Fruit fly (Drosophila melanogaster) whole organism, embryonic: Measurements from ENCODE around the gene nxf2.

Source experiments
- Asciz ChIP-seq: fragments of 200-800 bp; sonication (Bioruptor generic); optimal IDR thresholded peaks from 2 replicates; lab custom pipeline; 2017; ENCODE audit warnings: missing biosample characterization, mild to moderate bottlenecking, missing genetic modification characterization, missing genetic modification reagents
- Bdp1 ChIP-seq: fragments of 200-800 bp; sonication (Bioruptor generic); optimal IDR thresholded peaks from 3 replicates; lab custom pipeline; 2016; ENCODE audit warnings: missing biosample characterization, missing genetic modification characterization
- CG10209 ChIP-seq: fragments of 200-800 bp; sonication (Bioruptor generic); optimal IDR thresholded peaks from 3 replicates; lab custom pipeline; 2017; ENCODE audit warnings: missing biosample characterization, mild to moderate bottlenecking, missing genetic modification characterization, missing genetic modification reagents
- CG1024 ChIP-seq: fragments of 200-800 bp; sonication (Bioruptor generic); IDR thresholded peaks from 2 replicates; pipeline ENCODE4 v1.3.6; 2022; ENCODE audit warnings: missing biosample characterization, missing genetic modification characterization
- CG10431 ChIP-seq: fragments of 200-800 bp; sonication (Bioruptor generic); optimal IDR thresholded peaks from 3 replicates; lab custom pipeline; 2018; ENCODE audit warnings: missing biosample characterization, mild to moderate bottlenecking, missing genetic modification characterization
- CG10979 ChIP-seq: fragments of 200-800 bp; sonication (Bioruptor generic); optimal IDR thresholded peaks from 2 replicates; lab custom pipeline; 2018; ENCODE audit warnings: missing biosample characterization, mild to moderate bottlenecking, missing genetic modification characterization, moderate library complexity
- CG12236 ChIP-seq: fragments of 200-800 bp; sonication (Bioruptor generic); optimal IDR thresholded peaks from 2 replicates; lab custom pipeline; 2016; ENCODE audit warnings: missing biosample characterization, missing genetic modification characterization
- CG12744 ChIP-seq: fragments of 200-800 bp; sonication (Bioruptor generic); optimal IDR thresholded peaks from 2 replicates; lab custom pipeline; 2016; ENCODE audit warnings: missing biosample characterization, missing genetic modification characterization
- CG18619 ChIP-seq: fragments of 200-800 bp; sonication (Bioruptor generic); optimal IDR thresholded peaks from 3 replicates; lab custom pipeline; 2017; ENCODE audit warnings: missing biosample characterization, mild to moderate bottlenecking, missing genetic modification characterization
- CG2120 ChIP-seq: fragments of 200-800 bp; sonication (Bioruptor generic); optimal IDR thresholded peaks from 3 replicates; lab custom pipeline; 2016; ENCODE audit warnings: missing biosample characterization, missing genetic modification characterization
- CG2129 ChIP-seq: fragments of 200-800 bp; sonication (Bioruptor generic); IDR thresholded peaks from 2 replicates; pipeline ENCODE4 v1.3.6; 2022; ENCODE audit warnings: missing biosample characterization, missing genetic modification characterization; ENCODE audit not compliant: partially characterized antibody
- CG2889 ChIP-seq: fragments of 200-800 bp; sonication (Bioruptor generic); IDR thresholded peaks from 3 replicates; pipeline ENCODE4 v1.3.6; 2022; ENCODE audit warnings: missing biosample characterization, missing genetic modification characterization
- CG31441 ChIP-seq: fragments of 200-800 bp; sonication (Bioruptor generic); IDR thresholded peaks from 2 replicates; pipeline ENCODE4 v1.3.6; 2022; ENCODE audit warnings: missing biosample characterization, missing genetic modification characterization
- CG3995 ChIP-seq: fragments of 200-800 bp; sonication (Bioruptor generic); optimal IDR thresholded peaks from 3 replicates; lab custom pipeline; 2016; ENCODE audit warnings: missing biosample characterization, missing genetic modification characterization
- CG4404 ChIP-seq: fragments of 200-800 bp; sonication (Bioruptor generic); IDR thresholded peaks from 2 replicates; pipeline ENCODE4 v1.3.6; 2022; ENCODE audit warnings: missing biosample characterization, missing genetic modification characterization
- CG5180 ChIP-seq: fragments of 200-800 bp; sonication (Bioruptor generic); optimal IDR thresholded peaks from 3 replicates; lab custom pipeline; 2017; ENCODE audit warnings: missing biosample characterization, missing genetic modification characterization, mild to moderate bottlenecking, moderate library complexity, missing genetic modification reagents
- CG5245 ChIP-seq: fragments of 200-800 bp; sonication (Bioruptor generic); optimal IDR thresholded peaks from 3 replicates; lab custom pipeline; 2016; ENCODE audit warnings: missing biosample characterization, missing genetic modification characterization
- CG6765 ChIP-seq: fragments of 200-800 bp; sonication (Bioruptor generic); optimal IDR thresholded peaks from 3 replicates; lab custom pipeline; 2017; ENCODE audit warnings: missing biosample characterization, mild to moderate bottlenecking, missing genetic modification characterization
- CG6791 ChIP-seq: fragments of 200-800 bp; sonication (Bioruptor generic); IDR thresholded peaks from 3 replicates; pipeline ENCODE4 v1.3.6; 2022; ENCODE audit warnings: missing biosample characterization, missing genetic modification characterization; ENCODE audit not compliant: partially characterized antibody
- CG8359 ChIP-seq: fragments of 200-800 bp; sonication (Bioruptor generic); optimal IDR thresholded peaks from 2 replicates; lab custom pipeline; 2017; ENCODE audit warnings: missing biosample characterization, mild to moderate bottlenecking, missing genetic modification characterization, borderline replicate concordance
- CG8478 ChIP-seq: fragments of >200 bp; optimal IDR thresholded peaks from 2 replicates; lab custom pipeline; 2018
- CoRest ChIP-seq: fragments of 200-800 bp; sonication (Bioruptor generic); optimal IDR thresholded peaks from 3 replicates; lab custom pipeline; 2018; ENCODE audit warnings: missing biosample characterization, mild to moderate bottlenecking, missing genetic modification characterization, moderate library complexity
- Dip3 ChIP-seq: fragments of 200-800 bp; sonication (Bioruptor generic); optimal IDR thresholded peaks from 3 replicates; lab custom pipeline; 2016; ENCODE audit warnings: missing biosample characterization, missing genetic modification characterization
- GATAe ChIP-seq: fragments of 200-800 bp; sonication (Bioruptor generic); conservative IDR thresholded peaks from 2 replicates; pipeline ENCODE4 v1.3.6; 2022; ENCODE audit warnings: missing biosample characterization, missing genetic modification characterization
- HHEX ChIP-seq: fragments of 200-800 bp; sonication (Bioruptor generic); optimal IDR thresholded peaks from 3 replicates; lab custom pipeline; 2017; ENCODE audit warnings: missing biosample characterization, mild to moderate bottlenecking, missing genetic modification characterization, missing genetic modification reagents
- HmgD ChIP-seq: fragments of 200-800 bp; sonication (Bioruptor generic); optimal IDR thresholded peaks from 3 replicates; lab custom pipeline; 2016; ENCODE audit warnings: missing biosample characterization, missing genetic modification characterization
- Kr ChIP-seq: fragments of 200-800 bp; sonication (Bioruptor generic); optimal IDR thresholded peaks from 2 replicates; lab custom pipeline; 2017; ENCODE audit warnings: missing biosample characterization, mild to moderate bottlenecking, missing genetic modification characterization
- Med ChIP-seq: fragments of 200-800 bp; sonication (Bioruptor generic); peaks from one replicate; lab custom pipeline; 2016; ENCODE audit warnings: missing biosample characterization, missing genetic modification characterization, mild to moderate bottlenecking, inconsistent platforms, moderate library complexity
- Nf-YA ChIP-seq: fragments of 200-800 bp; sonication (Bioruptor generic); IDR thresholded peaks from 2 replicates; pipeline ENCODE4 v1.3.6; 2022; ENCODE audit warnings: missing biosample characterization, missing genetic modification characterization
- NfI ChIP-seq: fragments of 200-800 bp; sonication (Bioruptor generic); optimal IDR thresholded peaks from 3 replicates; lab custom pipeline; 2018; ENCODE audit warnings: missing biosample characterization, mild to moderate bottlenecking, missing genetic modification characterization, moderate library complexity
- Oaz ChIP-seq: fragments of 200-800 bp; sonication (Bioruptor generic); IDR thresholded peaks from 2 replicates; pipeline ENCODE4 v1.3.6; 2022; ENCODE audit warnings: missing biosample characterization, missing genetic modification characterization
- Opbp ChIP-seq: fragments of 200-800 bp; sonication (Bioruptor generic); IDR thresholded peaks from 3 replicates; pipeline ENCODE4 v1.3.6; 2022; ENCODE audit warnings: missing biosample characterization, missing genetic modification characterization; ENCODE audit not compliant: partially characterized antibody
- Sry-δ ChIP-seq: fragments of 200-800 bp; sonication (Bioruptor generic); optimal IDR thresholded peaks from 2 replicates; lab custom pipeline; 2016; ENCODE audit warnings: missing biosample characterization, missing genetic modification characterization
- Vsx1 ChIP-seq: fragments of 200-800 bp; sonication (Bioruptor generic); optimal IDR thresholded peaks from 2 replicates; lab custom pipeline; 2017; ENCODE audit warnings: missing biosample characterization, mild to moderate bottlenecking, missing genetic modification characterization, missing genetic modification reagents
- YL-1 ChIP-seq: fragments of 200-800 bp; sonication (Bioruptor generic); optimal IDR thresholded peaks from 3 replicates; lab custom pipeline; 2017; ENCODE audit warnings: missing biosample characterization, mild to moderate bottlenecking, missing genetic modification characterization
- ac ChIP-seq: fragments of 200-800 bp; sonication (Bioruptor generic); optimal IDR thresholded peaks from 3 replicates; lab custom pipeline; 2017; ENCODE audit warnings: missing biosample characterization, mild to moderate bottlenecking, missing genetic modification characterization
- aop ChIP-seq: fragments of 200-800 bp; sonication (Bioruptor generic); IDR thresholded peaks from 2 replicates; pipeline ENCODE4 v1.3.6; 2022; ENCODE audit warnings: missing biosample characterization, missing genetic modification characterization
- chm ChIP-seq: fragments of 200-800 bp; sonication (Bioruptor generic); IDR thresholded peaks from 2 replicates; pipeline ENCODE4 v1.3.6; 2022; ENCODE audit warnings: missing biosample characterization, missing genetic modification characterization
- eve ChIP-seq, 2 experiments: fragments of >200 bp; optimal IDR thresholded peaks; 2 replicates each; lab custom pipeline; 2017; ENCODE audit warnings: missing biosample characterization in 2 of 2, missing genetic modification characterization in 2 of 2
- gce ChIP-seq: fragments of 200-800 bp; sonication (Bioruptor generic); IDR thresholded peaks from 3 replicates; pipeline ENCODE4 v1.3.6; 2022; ENCODE audit warnings: missing biosample characterization, missing genetic modification characterization
- gcm2 ChIP-seq: fragments of 200-800 bp; sonication (Bioruptor generic); optimal IDR thresholded peaks from 2 replicates; lab custom pipeline; 2016; ENCODE audit warnings: missing biosample characterization, missing genetic modification characterization
- gfzf ChIP-seq: fragments of 200-800 bp; sonication (Bioruptor generic); optimal IDR thresholded peaks from 2 replicates; lab custom pipeline; 2016; ENCODE audit warnings: missing biosample characterization, mild to moderate bottlenecking, missing genetic modification characterization, moderate library complexity
- hkb ChIP-seq, 2 experiments: fragments of 200-800 bp in 1 of 2; fragments of >200 bp in 1 of 2; sonication (Bioruptor generic) in 1 of 2; IDR thresholded peaks in 1 of 2; optimal IDR thresholded peaks in 1 of 2; 2 replicates each; pipeline versions ENCODE4 v1.3.6 to Lab custom; 2017 to 2022; ENCODE audit warnings: missing biosample characterization in 1 of 2, missing genetic modification characterization in 1 of 2
- rib ChIP-seq: fragments of 200-800 bp; sonication (Bioruptor generic); IDR thresholded peaks from 2 replicates; pipeline ENCODE4 v1.3.6; 2022; ENCODE audit warnings: missing biosample characterization, missing genetic modification characterization
- slou ChIP-seq: fragments of 200-800 bp; sonication (Bioruptor generic); optimal IDR thresholded peaks from 3 replicates; lab custom pipeline; 2016; ENCODE audit warnings: missing biosample characterization, missing genetic modification characterization
- so ChIP-seq: fragments of 200-800 bp; sonication (Bioruptor generic); IDR thresholded peaks from 3 replicates; pipeline ENCODE4 v1.3.6; 2022; ENCODE audit warnings: missing biosample characterization, missing genetic modification characterization
- sr ChIP-seq: fragments of 200-800 bp; sonication (Bioruptor generic); IDR thresholded peaks from 3 replicates; pipeline ENCODE4 v1.3.6; 2022; ENCODE audit warnings: missing biosample characterization, missing genetic modification characterization
- stwl ChIP-seq: fragments of 200-800 bp; sonication (Bioruptor generic); optimal IDR thresholded peaks from 3 replicates; lab custom pipeline; 2018; ENCODE audit warnings: missing biosample characterization, mild to moderate bottlenecking, missing genetic modification characterization, moderate library complexity
- tio ChIP-seq: fragments of 200-800 bp; sonication (Bioruptor generic); optimal IDR thresholded peaks from 2 replicates; lab custom pipeline; 2017; ENCODE audit warnings: missing biosample characterization, missing genetic modification characterization, inconsistent platforms

The nxf2 gene

DNA sequence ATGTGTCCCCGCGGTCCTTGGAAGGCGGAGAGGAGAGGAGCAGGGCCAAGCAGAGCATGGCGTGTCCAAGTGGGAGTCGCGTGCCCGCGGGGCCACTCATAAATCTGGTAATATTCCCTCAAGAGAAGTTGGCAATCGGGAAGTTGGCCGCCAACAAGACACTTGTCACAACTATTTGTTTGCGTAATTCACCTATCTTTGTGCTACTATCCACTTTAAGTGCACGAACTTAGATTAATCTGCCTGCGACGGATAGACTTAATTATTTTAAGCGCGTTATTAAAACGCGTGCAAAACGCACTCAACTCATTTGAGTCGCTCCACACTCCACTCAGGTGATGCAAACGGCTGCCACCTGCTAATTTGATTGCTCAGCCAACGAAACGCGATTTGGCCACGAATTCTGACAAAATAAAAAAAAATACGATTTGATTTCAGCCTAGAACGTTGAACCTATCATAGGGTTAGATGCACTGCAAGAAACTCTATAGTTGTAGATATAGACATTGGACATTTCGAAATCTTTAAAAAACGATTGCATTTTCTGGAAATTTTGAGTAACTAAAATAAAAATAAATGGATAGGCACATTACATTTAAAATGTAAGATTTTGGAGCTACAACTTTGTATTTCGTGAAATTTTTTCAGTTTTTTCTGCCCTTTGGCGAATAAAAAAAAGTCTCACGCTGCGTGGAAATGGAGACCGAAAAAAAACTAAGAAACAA is 8.9 kb downstream of the nxf2 start (continued):
- no peak for TF ChIP-seq Asciz (GFP tag; lab: Kevin White, UChicago)
- no peak for TF ChIP-seq GATAe (GFP tag; lab: Robert Waterston, UW)
- TF ChIP-seq CG10431 (GFP tag; lab: Kevin White, UChicago), result peak; percentile 5
- TF ChIP-seq slou, result no peak
- TF ChIP-seq CG2120 (GFP tag; lab: Kevin White, UChicago), result peak; percentile 82
- TF ChIP-seq eve (GFP tag; optimal IDR thresholded peaks at IDR 0.05; lab: Kevin White, UChicago), result peak in 1 of 2 experiments; percentile 45
- TF ChIP-seq CG12744, result peak; percentile 45
- TF ChIP-seq CG10209 (GFP tag; lab: Kevin White, UChicago), result peak; percentile 60
- no peak for TF ChIP-seq Opbp (GFP tag; lab: Robert Waterston, UW)
- no peak for TF ChIP-seq gfzf
- TF ChIP-seq so (GFP tag; lab: Robert Waterston, UW), result peak; percentile 61; the same call in 1 of the 3 replicates
- no peak for TF ChIP-seq Bdp1 (GFP tag; lab: Kevin White, UChicago)
- TF ChIP-seq YL-1 (GFP tag; lab: Kevin White, UChicago), result no peak
- peak; percentile 38 for TF ChIP-seq CG10979
- TF ChIP-seq CG2129 (GFP tag; lab: Robert Waterston, UW), result no peak
- no peak for TF ChIP-seq gcm2
- no peak for TF ChIP-seq chm (GFP tag; lab: Robert Waterston, UW)
- no peak for TF ChIP-seq CG5245 (GFP tag; lab: Kevin White, UChicago)
- TF ChIP-seq CG4404 (GFP tag; lab: Robert Waterston, UW), result peak; percentile 30; the same call in 1 of the 2 replicates
- peak; percentile 36 for TF ChIP-seq HHEX
- no peak for TF ChIP-seq gce
- no peak for TF ChIP-seq CG8478 (lab: Kevin White, UChicago)
- TF ChIP-seq CoRest (tag; lab: Kevin White, UChicago), result peak; percentile 61
- TF ChIP-seq NfI (GFP tag; lab: Kevin White, UChicago), result peak; percentile 42
- peak; percentile 26; the same call in 1 of the 2 replicates for TF ChIP-seq Nf-YA (GFP tag; lab: Robert Waterston, UW)
- peak; percentile 4 for TF ChIP-seq Vsx1
- TF ChIP-seq Sry-δ (GFP tag; lab: Kevin White, UChicago), result no peak
- no peak for TF ChIP-seq hkb (optimal IDR thresholded peaks at IDR 0.05; lab: Kevin White, UChicago)
- peak; percentile 53 for TF ChIP-seq hkb (GFP tag; IDR thresholded peaks at IDR 0.05; lab: Robert Waterston, UW)
- peak; percentile 35 for TF ChIP-seq tio (GFP tag; lab: Kevin White, UChicago)
- peak; percentile 8 for TF ChIP-seq Dip3 (GFP tag; lab: Kevin White, UChicago)
- TF ChIP-seq Med (GFP tag; lab: Kevin White, UChicago), result peak; percentile 79
- TF ChIP-seq Oaz, result no peak
- TF ChIP-seq CG18619 (GFP tag; lab: Kevin White, UChicago), result peak; percentile 28
- no peak for TF ChIP-seq aop
- TF ChIP-seq CG3995, result no peak
- peak; percentile 50 for TF ChIP-seq CG6765 (GFP tag; lab: Kevin White, UChicago)
- TF ChIP-seq rib (GFP tag; lab: Robert Waterston, UW), result 0 out of 2 replicates have a peak, but pooled peaks have one; percentile 30
- TF ChIP-seq CG31441 (GFP tag; lab: Robert Waterston, UW), result peak; percentile 30; the same call in 1 of the 2 replicates
- TF ChIP-seq CG6791 (GFP tag; lab: Robert Waterston, UW), result no peak
- TF ChIP-seq HmgD, result no peak
- TF ChIP-seq stwl, result no peak
- TF ChIP-seq CG2889, result peak; percentile 62
- TF ChIP-seq CG8359 (GFP tag; lab: Kevin White, UChicago), result peak; percentile 93
- TF ChIP-seq sr (GFP tag; lab: Robert Waterston, UW), result no peak
- TF ChIP-seq CG5180 (GFP tag; lab: Kevin White, UChicago), result no peak
- TF ChIP-seq CG12236 (GFP tag; lab: Kevin White, UChicago), result no peak
- no peak for TF ChIP-seq ac
- TF ChIP-seq CG1024 (GFP tag; lab: Robert Waterston, UW), result no peak
- no peak for TF ChIP-seq Kr (GFP tag; lab: Kevin White, UChicago)
